Worm (Caenorhabditis elegans): ENCODE measurements around the gene Y57E12AL.6.

The Y57E12AL.6 gene

DNA sequence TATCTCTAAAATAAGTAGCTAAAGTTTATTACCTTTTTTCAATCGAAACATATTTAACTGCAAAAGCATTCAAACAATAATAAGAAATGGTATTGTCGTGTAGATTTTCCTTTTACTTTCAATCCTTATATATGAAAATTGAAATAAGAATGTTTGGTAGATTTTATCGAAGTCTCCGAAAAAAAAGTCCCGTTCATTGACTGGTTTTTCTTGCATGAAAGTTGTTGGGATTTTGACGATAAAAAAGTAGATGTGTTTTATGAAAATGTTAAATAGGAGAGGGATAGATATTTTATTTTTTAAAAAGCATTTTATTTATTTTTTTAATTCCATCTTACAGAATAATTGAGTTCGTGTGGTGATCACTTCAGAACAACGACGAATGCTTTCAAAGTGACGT lies 44.4 kb downstream of the Y57E12AL.6 start, which contains the start of gene C33G8.13:
TSS of gene C33G8.13 (minus strand) at position 101 of the 400 bp plus-strand sequence.
- TF ChIP-seq fkh-6 (tag; optimal IDR thresholded peaks at IDR 0.05) = no peak
- TF ChIP-seq ets-4 (tag; optimal IDR thresholded peaks at IDR 0.05) = no peak
- TF ChIP-seq syd-9 (tag; optimal IDR thresholded peaks at IDR 0.05) = no peak

DNA sequence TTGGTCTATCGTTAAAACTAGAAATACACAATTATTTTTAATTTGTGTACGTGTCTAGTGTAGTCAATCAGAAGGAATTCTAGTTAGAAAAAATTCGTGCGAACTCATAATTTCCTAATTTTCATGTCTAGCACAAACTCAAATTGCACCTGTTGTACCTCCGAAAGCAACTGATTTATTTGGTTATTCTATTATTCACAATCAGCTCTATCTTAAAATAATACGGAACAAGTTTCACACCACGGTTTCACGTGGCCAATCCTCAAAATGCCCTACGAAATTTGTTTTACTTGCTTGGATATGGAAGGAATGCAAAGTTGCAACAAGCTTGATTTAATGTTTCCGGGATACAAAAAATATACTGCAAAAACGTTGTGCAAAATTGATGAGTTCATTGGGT lies 47.7 kb downstream of the Y57E12AL.6 start, which contains the start of gene srw-127:
TSS of gene srw-127 (plus strand) at position 301 of the 400 bp plus-strand sequence.
- no peak for TF ChIP-seq ceh-9 (tag; optimal IDR thresholded peaks at IDR 0.05)
- no peak for TF ChIP-seq ttx-3 (tag; optimal IDR thresholded peaks at IDR 0.05)
- no peak for TF ChIP-seq lim-6 (tag; optimal IDR thresholded peaks at IDR 0.05)
- no peak for TF ChIP-seq ceh-31 (tag; optimal IDR thresholded peaks at IDR 0.05)
- TF ChIP-seq K09A11.1 (tag; optimal IDR thresholded peaks at IDR 0.05; ENCODE audit: insufficient read depth) = no peak
- no peak for TF ChIP-seq ceh-45 (GFP tag; IDR thresholded peaks at IDR 0.05)
- TF ChIP-seq dve-1 (tag; optimal IDR thresholded peaks at IDR 0.05) = no peak
